Fruit fly (Drosophila melanogaster): Measurements from ENCODE around the gene xit.
A peak's percentile ranks its signal among the peaks of the same experiment; 100 is the strongest.

Gene xit

dm6 chrX:6843841-6844440 is 23.1 kb downstream of the xit start, which contains the start of the genes CG14435 and Tmf (continued):
- TF ChIP-seq Dref (GFP tag; IDR thresholded peaks at IDR 0.05) (peak; percentile 75), CG10654 (GFP tag; optimal IDR thresholded peaks at IDR 0.05) (peak; percentile 64), sna (GFP tag; IDR thresholded peaks at IDR 0.05; ENCODE audit: partially characterized antibody) (no peak), CG10979 (tag; optimal IDR thresholded peaks at IDR 0.05) (peak; percentile 76), CG11560 (tag; IDR thresholded peaks at IDR 0.05) (peak; percentile 76), fd102C (GFP tag; optimal IDR thresholded peaks at IDR 0.05) (peak; percentile 8), ham (GFP tag; IDR thresholded peaks at IDR 0.05) (0 out of 2 replicates have a peak, but pooled peaks have one; percentile 36), cwo (GFP tag; optimal IDR thresholded peaks at IDR 0.05) (peak; percentile 65), Mrtf (GFP tag; IDR thresholded peaks at IDR 0.05) (peak; percentile 83; the same call in 2 of the 3 replicates), CG1792 (GFP tag; optimal IDR thresholded peaks at IDR 0.05) (peak; percentile 15), CrebB (tag; optimal IDR thresholded peaks at IDR 0.05) (no peak), C15 (GFP tag; IDR thresholded peaks at IDR 0.05) (peak; percentile 27; the same call in 1 of the 3 replicates), Fer2 (tag; optimal IDR thresholded peaks at IDR 0.05) (peak; percentile 69), CG32772 (GFP tag; IDR thresholded peaks at IDR 0.05) (peak; percentile 84), CG17186 (GFP tag; optimal IDR thresholded peaks at IDR 0.05) (peak; percentile 31), CG9609 (GFP tag; optimal IDR thresholded peaks at IDR 0.05) (peak; percentile 18), eve (GFP tag; optimal IDR thresholded peaks at IDR 0.05) (no peak), HmgZ (tag; optimal IDR thresholded peaks at IDR 0.05) (peak; percentile 57), jing (GFP tag; optimal IDR thresholded peaks at IDR 0.05) (peak; percentile 44), corto (GFP tag; optimal IDR thresholded peaks at IDR 0.05) (no peak), Optix (GFP tag; IDR thresholded peaks at IDR 0.05) (0 out of 3 replicates have a peak, but pooled peaks have one; percentile 46), CG11456 (GFP tag; IDR thresholded peaks at IDR 0.05) (peak; percentile 90), HLH54F (GFP tag; optimal IDR thresholded peaks at IDR 0.05) (peak; percentile 59), exex (tag; optimal IDR thresholded peaks at IDR 0.05) (peak; percentile 55), grau (tag; optimal IDR thresholded peaks at IDR 0.05) (peak; percentile 98), gem (tag; optimal IDR thresholded peaks at IDR 0.05) (peak; percentile 92), Dip2 (GFP tag; IDR thresholded peaks at IDR 0.05) (0 out of 2 replicates have a peak, but pooled peaks have one; percentile 27), CG6272 (GFP tag; IDR thresholded peaks at IDR 0.05) (peak; percentile 87), CG10147 (GFP tag; optimal IDR thresholded peaks at IDR 0.05) (peak; percentile 77), Elba2 (GFP tag; optimal IDR thresholded peaks at IDR 0.05) (peak; percentile 57), zen2 (GFP tag; IDR thresholded peaks at IDR 0.05; ENCODE audit: partially characterized antibody) (peak; percentile 29; the same call in 1 of the 3 replicates), pfk (GFP tag; optimal IDR thresholded peaks at IDR 0.05) (no peak), Chrac-16 (GFP tag; optimal IDR thresholded peaks at IDR 0.05) (peak; percentile 83), Mes4 (GFP tag; optimal IDR thresholded peaks at IDR 0.05) (peak; percentile 33), CG9727 (GFP tag; optimal IDR thresholded peaks at IDR 0.05) (peak; percentile 88), Dad (GFP tag; optimal IDR thresholded peaks at IDR 0.05) (peak; percentile 51), Atf-2 (GFP tag; optimal IDR thresholded peaks at IDR 0.05) (peak; percentile 23), CG11504 (tag; optimal IDR thresholded peaks at IDR 0.05) (peak; percentile 49), crol (GFP tag; IDR thresholded peaks at IDR 0.05) (0 out of 2 replicates have a peak, but pooled peaks have one; percentile 29), tx (GFP tag; optimal IDR thresholded peaks at IDR 0.05) (peak; percentile 18), Rfx (GFP tag; IDR thresholded peaks at IDR 0.05) (peak; percentile 91), ase (GFP tag; IDR thresholded peaks at IDR 0.05) (peak; percentile 85), NC2α (GFP tag; optimal IDR thresholded peaks at IDR 0.05) (no peak), bab2 (GFP tag; optimal IDR thresholded peaks at IDR 0.05) (peak; percentile 69), MTF-1 (GFP tag; optimal IDR thresholded peaks at IDR 0.05; ENCODE audit: borderline replicate concordance) (peak; percentile 32), wor (GFP tag; IDR thresholded peaks at IDR 0.05) (peak; percentile 75), gsb-n (tag; optimal IDR thresholded peaks at IDR 0.05) (peak; percentile 67), trem (tag; optimal IDR thresholded peaks at IDR 0.05) (peak; percentile 76), CG4424 (GFP tag; optimal IDR thresholded peaks at IDR 0.05) (peak; percentile 81), pita (GFP tag; optimal IDR thresholded peaks at IDR 0.05) (peak; percentile 47)
